Fruit fly (Drosophila melanogaster): ENCODE results near the gene CG12520.

CG12520 gene

dm6 chr3L:12913609-12914266, 11.2 kb upstream of the CG12520 start, which contains the start of gene CG32115 (continued):
- TF ChIP-seq CG15073 (GFP tag; optimal IDR thresholded peaks at IDR 0.05) = peak; percentile 17
- TF ChIP-seq slbo (GFP tag; IDR thresholded peaks at IDR 0.05) = peak; percentile 98
- peak; percentile 88 for TF ChIP-seq CG5245 (GFP tag; optimal IDR thresholded peaks at IDR 0.05)
- peak; percentile 96; the same call in 1 of the 2 replicates for TF ChIP-seq CG14014 (GFP tag; IDR thresholded peaks at IDR 0.05)
- TF ChIP-seq ash1 (GFP tag; optimal IDR thresholded peaks at IDR 0.05) = no peak
- peak; percentile 84 for TF ChIP-seq CG18764 (GFP tag; optimal IDR thresholded peaks at IDR 0.05)
- TF ChIP-seq CG4424 (GFP tag; optimal IDR thresholded peaks at IDR 0.05) = peak; percentile 91
- no peak for TF ChIP-seq lov (optimal IDR thresholded peaks at IDR 0.05)
- TF ChIP-seq lov (GFP tag; IDR thresholded peaks at IDR 0.05) = peak; percentile 90
- TF ChIP-seq ab (GFP tag; optimal IDR thresholded peaks at IDR 0.05) = peak; percentile 63
- peak; percentile 91 for TF ChIP-seq CG4820 (GFP tag; optimal IDR thresholded peaks at IDR 0.05)
- TF ChIP-seq CG18599 (GFP tag; optimal IDR thresholded peaks at IDR 0.05) = peak; percentile 97
- TF ChIP-seq CG15269 (tag; optimal IDR thresholded peaks at IDR 0.05) = peak; percentile 96
- TF ChIP-seq fu2 (GFP tag; optimal IDR thresholded peaks at IDR 0.05) = peak; percentile 91
- peak; percentile 88 for TF ChIP-seq CG4404 (GFP tag; IDR thresholded peaks at IDR 0.05)
- no peak for TF ChIP-seq hth (optimal IDR thresholded peaks at IDR 0.05)
- peak; percentile 92 for TF ChIP-seq CG7786 (GFP tag; optimal IDR thresholded peaks at IDR 0.05)
- TF ChIP-seq CG6791 (GFP tag; IDR thresholded peaks at IDR 0.05; ENCODE audit: partially characterized antibody) = no peak
- TF ChIP-seq Pdp1 (GFP tag; optimal IDR thresholded peaks at IDR 0.05) = peak; percentile 92 to 95
- peak; percentile 85 for TF ChIP-seq CG17568 (GFP tag; optimal IDR thresholded peaks at IDR 0.05)
- peak; percentile 81 for TF ChIP-seq trem (tag; optimal IDR thresholded peaks at IDR 0.05)
- no peak for TF ChIP-seq gfzf (GFP tag; optimal IDR thresholded peaks at IDR 0.05)
- TF ChIP-seq rib (GFP tag; IDR thresholded peaks at IDR 0.05) = peak; percentile 97
- peak; percentile 76 for TF ChIP-seq tup (GFP tag; optimal IDR thresholded peaks at IDR 0.05)
- peak; percentile 88 for TF ChIP-seq CG12104 (GFP tag; optimal IDR thresholded peaks at IDR 0.05)
- TF ChIP-seq dysf (GFP tag; IDR thresholded peaks at IDR 0.05) = peak; percentile 98
- TF ChIP-seq Atf3 (GFP tag; optimal IDR thresholded peaks at IDR 0.05) = peak; percentile 84
- TF ChIP-seq cwo (GFP tag; optimal IDR thresholded peaks at IDR 0.05) = peak; percentile 93
- no peak for TF ChIP-seq Kr (GFP tag; optimal IDR thresholded peaks at IDR 0.05)
- TF ChIP-seq gsb (GFP tag; IDR thresholded peaks at IDR 0.05) = peak; percentile 93
- TF ChIP-seq hb (GFP tag; IDR thresholded peaks at IDR 0.05; ENCODE audit: partially characterized antibody) = no peak
- TF ChIP-seq CG11504 (tag; optimal IDR thresholded peaks at IDR 0.05) = peak; percentile 94
- peak; percentile 96 for TF ChIP-seq mirr (GFP tag; optimal IDR thresholded peaks at IDR 0.05)
- peak; percentile 83 for TF ChIP-seq CG18011 (GFP tag; optimal IDR thresholded peaks at IDR 0.05)
- peak; percentile 64 for TF ChIP-seq CG10959 (GFP tag; IDR thresholded peaks at IDR 0.05)
- TF ChIP-seq vnd (GFP tag; IDR thresholded peaks at IDR 0.05; ENCODE audit: partially characterized antibody) = no peak
- peak; percentile 90 for TF ChIP-seq B-H2 (GFP tag; optimal IDR thresholded peaks at IDR 0.05)
- no peak for TF ChIP-seq z (GFP tag; IDR thresholded peaks at IDR 0.05)
- peak; percentile 96 for TF ChIP-seq CG14441 (GFP tag; IDR thresholded peaks at IDR 0.05)
- peak; percentile 92 for TF ChIP-seq bab2 (GFP tag; optimal IDR thresholded peaks at IDR 0.05)
- peak; percentile 86 for TF ChIP-seq CG16863 (GFP tag; optimal IDR thresholded peaks at IDR 0.05)
- TF ChIP-seq gsb-n (tag; optimal IDR thresholded peaks at IDR 0.05) = peak; percentile 86
- peak; percentile 96 for TF ChIP-seq Ptx1 (GFP tag; IDR thresholded peaks at IDR 0.05)
- no peak for TF ChIP-seq sc (optimal IDR thresholded peaks at IDR 0.05)
- TF ChIP-seq sc (GFP tag; optimal IDR thresholded peaks at IDR 0.05) = peak; percentile 82
- peak in 1 of 2 experiments; percentile 92 for TF ChIP-seq Eip74EF (GFP tag; optimal IDR thresholded peaks at IDR 0.05)
- TF ChIP-seq phol (tag; optimal IDR thresholded peaks at IDR 0.05) = peak; percentile 92
- TF ChIP-seq NK7.1 (GFP tag; optimal IDR thresholded peaks at IDR 0.05) = peak; percentile 82
- peak; percentile 73 for TF ChIP-seq CG8359 (GFP tag; optimal IDR thresholded peaks at IDR 0.05; ENCODE audit: borderline replicate concordance)
- TF ChIP-seq br (optimal IDR thresholded peaks at IDR 0.05) = no peak

All from whole organism, embryonic.